ENCODE assay signal across 3 fruit fly cellular contexts in the genomic region with DNA sequence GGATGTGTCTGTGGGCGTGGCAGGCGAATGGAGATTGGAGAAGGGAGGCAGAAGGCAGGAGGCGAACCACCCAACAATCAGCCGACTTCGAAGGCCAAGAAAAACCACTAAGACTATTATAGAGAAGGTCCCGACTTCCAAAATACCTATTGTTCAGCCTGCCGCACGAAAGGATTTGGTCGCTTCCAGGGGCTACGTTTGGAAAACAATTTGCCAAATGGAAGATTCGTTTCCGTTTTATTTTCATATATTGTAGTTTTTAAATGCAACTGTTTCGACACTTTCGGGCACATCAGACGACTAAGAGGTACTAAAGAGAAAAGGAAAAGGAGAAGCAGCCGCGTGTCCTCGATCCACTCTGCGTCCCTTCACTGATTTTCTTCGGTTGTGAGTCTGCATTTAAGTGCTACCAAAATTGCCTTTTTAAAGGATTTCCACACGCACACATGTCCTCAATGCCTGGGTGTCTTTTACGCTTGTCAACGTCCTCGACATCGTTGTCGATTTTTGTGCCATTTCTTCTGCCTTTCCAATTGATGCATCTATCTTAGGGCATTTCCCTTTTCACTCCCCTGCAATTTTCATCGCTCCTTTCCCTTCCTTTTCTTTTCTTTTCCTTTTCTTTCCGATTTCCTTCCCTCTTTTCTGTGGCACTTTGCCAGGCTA.
TF ChIP-seq lines count a peak whose summit lies in the region.

No protein-coding gene starts in this region.

- no peak for TF ChIP-seq CTCF in whole organism, embryonic (GFP tag; optimal IDR thresholded peaks at IDR 0.05; lab: Kevin White, UChicago)

TF ChIP-seq in whole organism, embryonic, 481 proteins besides CTCF, POLR2A, EP300 and RAD21 (continues in another document):
- no peak for TF ChIP-seq Side (GFP tag; optimal IDR thresholded peaks at IDR 0.05; lab: Kevin White, UChicago)
- peak; percentile 0 for TF ChIP-seq Blimp-1 (GFP tag; optimal IDR thresholded peaks at IDR 0.05; lab: Kevin White, UChicago)
- TF ChIP-seq CG32767 (GFP tag; IDR thresholded peaks at IDR 0.05; lab: Robert Waterston, UW), result no peak
- TF ChIP-seq B-H2 (GFP tag; optimal IDR thresholded peaks at IDR 0.05; lab: Kevin White, UChicago), result no peak
- peak; percentile 8 for TF ChIP-seq gsb-n (tag; optimal IDR thresholded peaks at IDR 0.05; lab: Kevin White, UChicago)
- TF ChIP-seq stwl (tag; optimal IDR thresholded peaks at IDR 0.05; lab: Kevin White, UChicago), result no peak
- no peak for TF ChIP-seq CG18262 (tag; optimal IDR thresholded peaks at IDR 0.05; lab: Kevin White, UChicago)
- TF ChIP-seq Awh (GFP tag; IDR thresholded peaks at IDR 0.05; lab: Robert Waterston, UW), result no peak
- no peak for TF ChIP-seq CG18011 (GFP tag; optimal IDR thresholded peaks at IDR 0.05; lab: Kevin White, UChicago)
- TF ChIP-seq gem (tag; optimal IDR thresholded peaks at IDR 0.05; lab: Kevin White, UChicago), result peak; percentile 24
- no peak for TF ChIP-seq mam (GFP tag; optimal IDR thresholded peaks at IDR 0.05; lab: Kevin White, UChicago)
- TF ChIP-seq CG10147 (GFP tag; optimal IDR thresholded peaks at IDR 0.05; lab: Kevin White, UChicago), result no peak
- TF ChIP-seq CG8359 (GFP tag; optimal IDR thresholded peaks at IDR 0.05; lab: Kevin White, UChicago; ENCODE audit: borderline replicate concordance), result no peak
- TF ChIP-seq al (GFP tag; IDR thresholded peaks at IDR 0.05; lab: Robert Waterston, UW), result no peak
- peak; percentile 12 for TF ChIP-seq CG17359 (tag; optimal IDR thresholded peaks at IDR 0.05; lab: Kevin White, UChicago)
- TF ChIP-seq lilli (GFP tag; optimal IDR thresholded peaks at IDR 0.05; lab: Kevin White, UChicago), result peak; percentile 19
- TF ChIP-seq ind (GFP tag; optimal IDR thresholded peaks at IDR 0.05; lab: Kevin White, UChicago), result peak; percentile 0
- no peak for TF ChIP-seq CG9609 (GFP tag; optimal IDR thresholded peaks at IDR 0.05; lab: Kevin White, UChicago)
- no peak for TF ChIP-seq Dek (tag; optimal IDR thresholded peaks at IDR 0.05; lab: Kevin White, UChicago)
- no peak for TF ChIP-seq prd (optimal IDR thresholded peaks at IDR 0.05; lab: Kevin White, UChicago)
- peak; percentile 58; the same call in 2 of the 3 replicates for TF ChIP-seq prd (GFP tag; IDR thresholded peaks at IDR 0.05; lab: Robert Waterston, UW)
- no peak for TF ChIP-seq HLH3B (GFP tag; IDR thresholded peaks at IDR 0.05; lab: Robert Waterston, UW)
- no peak for TF ChIP-seq CG6791 (GFP tag; IDR thresholded peaks at IDR 0.05; lab: Robert Waterston, UW; ENCODE audit: partially characterized antibody)
- TF ChIP-seq CG1603 (tag; optimal IDR thresholded peaks at IDR 0.05; lab: Kevin White, UChicago), result peak; percentile 21
- TF ChIP-seq Bdp1 (GFP tag; optimal IDR thresholded peaks at IDR 0.05; lab: Kevin White, UChicago), result no peak
- TF ChIP-seq gcm (GFP tag; optimal IDR thresholded peaks at IDR 0.05; lab: Kevin White, UChicago), result no peak
- peak; percentile 7 for TF ChIP-seq Hr39 (optimal IDR thresholded peaks at IDR 0.05; lab: Kevin White, UChicago)
- TF ChIP-seq sr (GFP tag; IDR thresholded peaks at IDR 0.05; lab: Robert Waterston, UW), result no peak

TF ChIP-seq in whole organism, prepupa, 60 proteins besides CTCF, POLR2A, EP300 and RAD21:
- TF ChIP-seq Eip75B (GFP tag; optimal IDR thresholded peaks at IDR 0.05; lab: Kevin White, UChicago), result no peak
- TF ChIP-seq CG32006 (GFP tag; optimal IDR thresholded peaks at IDR 0.05; lab: Kevin White, UChicago), result peak; percentile 1
- peak; percentile 55 for TF ChIP-seq Eip78C (GFP tag; lab: Kevin White, UChicago)

TF ChIP-seq in whole organism, pupa, 21 proteins besides CTCF, POLR2A, EP300 and RAD21:
- TF ChIP-seq fd96Ca (GFP tag; IDR thresholded peaks at IDR 0.05; lab: Robert Waterston, UW) (0 out of 3 replicates have a peak, but pooled peaks have one; percentile 21), D1 (tag; optimal IDR thresholded peaks at IDR 0.05; lab: Kevin White, UChicago) (no peak)
